Worm (Caenorhabditis elegans): ENCODE data around the gene F13C5.5.

DNA sequence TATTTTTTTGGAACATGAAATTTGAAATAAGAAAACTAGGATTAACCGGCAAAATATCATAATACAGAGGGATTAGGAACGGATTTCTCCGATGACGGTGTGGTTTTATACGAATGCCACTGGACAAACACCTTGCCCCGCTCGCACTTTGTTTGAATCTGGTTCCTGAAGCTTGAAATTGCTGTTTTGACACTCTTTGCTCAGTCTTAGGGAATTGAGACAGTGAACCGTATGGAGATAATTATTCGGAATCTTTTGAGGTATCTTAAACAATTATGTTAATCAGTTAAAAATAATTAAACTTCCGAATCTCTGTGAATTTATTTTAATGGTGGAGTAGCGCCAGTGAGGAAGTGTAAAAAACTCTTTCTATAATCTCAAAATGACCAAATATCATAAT, 8.8 kb downstream of the F13C5.5 start, which contains the start of gene F13C5.3:
- no peak for TF ChIP-seq unc-39 (tag; optimal IDR thresholded peaks at IDR 0.05)
- TF ChIP-seq peb-1 (tag; optimal IDR thresholded peaks at IDR 0.05) = no peak
- TF ChIP-seq zag-1 (tag; optimal IDR thresholded peaks at IDR 0.05) = no peak
- no peak for TF ChIP-seq dmd-4 (tag; optimal IDR thresholded peaks at IDR 0.05)

All from whole organism, L2 larva.